Fruit fly (Drosophila melanogaster): ENCODE results near the gene mRpL22.

The mRpL22 gene

DNA sequence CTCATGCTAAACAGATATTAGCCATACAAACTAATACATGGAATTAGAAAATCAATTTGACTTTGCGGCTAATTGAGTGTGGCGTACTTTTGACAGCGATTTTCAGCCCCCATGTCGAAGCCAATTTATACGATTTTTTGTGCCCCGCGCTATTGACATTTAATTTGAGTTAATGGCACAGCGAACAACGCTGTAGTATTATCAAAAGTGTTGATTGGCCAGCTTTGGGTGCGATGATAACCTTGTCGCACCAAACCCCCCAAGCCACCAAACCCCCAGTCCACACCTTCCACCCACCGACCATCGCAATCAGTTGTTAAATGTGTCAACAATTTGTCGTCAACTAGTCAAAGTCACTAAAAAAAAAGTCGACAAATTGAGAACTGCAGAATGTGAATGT lies 34.4 kb upstream of the mRpL22 start (continued):
- TF ChIP-seq h (optimal IDR thresholded peaks at IDR 0.05) (no peak), org-1 (GFP tag; optimal IDR thresholded peaks at IDR 0.05) (no peak), CG4854 (GFP tag; optimal IDR thresholded peaks at IDR 0.05) (no peak), rib (GFP tag; IDR thresholded peaks at IDR 0.05) (no peak), CG31388 (GFP tag; optimal IDR thresholded peaks at IDR 0.05) (no peak), seq (GFP tag; IDR thresholded peaks at IDR 0.05) (no peak), cwo (GFP tag; optimal IDR thresholded peaks at IDR 0.05) (no peak), wdn (GFP tag; IDR thresholded peaks at IDR 0.05) (no peak), CG15601 (tag; optimal IDR thresholded peaks at IDR 0.05) (no peak), Nf-YC (tag; optimal IDR thresholded peaks at IDR 0.05) (peak; percentile 46), crol (GFP tag; IDR thresholded peaks at IDR 0.05) (peak; percentile 51), usp (GFP tag; optimal IDR thresholded peaks at IDR 0.05) (no peak), CG17385 (GFP tag; optimal IDR thresholded peaks at IDR 0.05) (no peak), CG18476 (GFP tag; optimal IDR thresholded peaks at IDR 0.05) (no peak), Dfd (GFP tag; optimal IDR thresholded peaks at IDR 0.05) (no peak), bbx (GFP tag; IDR thresholded peaks at IDR 0.05; ENCODE audit: partially characterized antibody) (no peak), ci (GFP tag; IDR thresholded peaks at IDR 0.05) (no peak), chinmo (GFP tag; IDR thresholded peaks at IDR 0.05; ENCODE audit: partially characterized antibody) (no peak), CG16813 (GFP tag; IDR thresholded peaks at IDR 0.05; ENCODE audit: partially characterized antibody) (no peak), CG2199 (GFP tag; IDR thresholded peaks at IDR 0.05) (0 out of 3 replicates have a peak, but pooled peaks have one; percentile 17), HHEX (GFP tag; optimal IDR thresholded peaks at IDR 0.05) (no peak), exex (tag; optimal IDR thresholded peaks at IDR 0.05) (peak; percentile 80), mirr (GFP tag; optimal IDR thresholded peaks at IDR 0.05) (peak; percentile 20), salm (tag; optimal IDR thresholded peaks at IDR 0.05) (no peak), CG7357 (GFP tag; IDR thresholded peaks at IDR 0.05) (no peak), grn (GFP tag; optimal IDR thresholded peaks at IDR 0.05) (no peak), dm (GFP tag; optimal IDR thresholded peaks at IDR 0.05) (no peak), otp (GFP tag; IDR thresholded peaks at IDR 0.05) (no peak), Dip3 (GFP tag; optimal IDR thresholded peaks at IDR 0.05) (no peak), z (GFP tag; IDR thresholded peaks at IDR 0.05) (no peak), CG8290 (GFP tag; optimal IDR thresholded peaks at IDR 0.05) (no peak), CG8290 (tag; optimal IDR thresholded peaks at IDR 0.05) (peak in 1 of 2 experiments; percentile 4), lab (GFP tag; optimal IDR thresholded peaks at IDR 0.05) (peak; percentile 3), Xbp1 (GFP tag; optimal IDR thresholded peaks at IDR 0.05) (no peak), cato (GFP tag; optimal IDR thresholded peaks at IDR 0.05; ENCODE audit: borderline replicate concordance) (no peak)

DNA sequence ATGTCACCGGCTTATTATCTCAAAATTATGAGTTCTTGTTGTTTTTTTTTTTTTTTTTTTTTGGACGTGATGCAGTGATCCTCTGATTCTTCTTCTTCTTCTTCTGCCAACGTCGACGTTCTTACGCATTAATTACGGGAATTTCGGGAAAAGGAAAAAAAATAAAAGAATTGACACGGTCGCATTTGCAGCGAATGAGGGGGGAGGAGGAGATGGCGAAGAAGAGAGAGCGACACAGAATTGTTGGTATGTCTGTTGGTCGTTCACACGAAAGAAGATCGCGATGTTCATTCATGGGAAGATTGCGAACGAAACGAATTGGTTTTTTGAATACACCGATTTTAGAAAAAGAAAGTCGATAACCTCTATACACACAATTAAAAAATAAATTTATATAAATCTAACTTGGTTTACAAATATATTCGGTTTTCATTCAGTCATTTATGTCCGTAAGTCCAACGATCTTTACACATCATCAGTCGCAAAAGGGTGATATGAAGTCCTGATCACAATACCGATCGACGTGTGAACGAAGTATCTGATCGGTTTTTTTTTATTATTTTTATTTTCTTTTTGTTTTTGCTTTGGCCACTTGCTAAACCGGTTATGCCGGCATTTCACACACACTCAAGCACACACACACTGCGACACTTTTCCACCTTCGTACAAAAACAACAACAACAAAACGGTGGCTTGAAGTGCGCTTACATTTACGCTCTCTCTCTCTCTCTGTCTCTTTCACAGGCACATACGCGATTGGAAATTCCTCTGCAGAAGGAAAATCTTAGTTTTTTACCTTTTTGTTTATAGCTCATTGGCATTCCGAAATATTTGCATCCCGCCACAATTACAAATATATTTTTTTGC lies 32.8 kb upstream of the mRpL22 start:
- no peak; the same call in 1 of the 2 replicates for TF ChIP-seq CG4404 (GFP tag; IDR thresholded peaks at IDR 0.05)
- TF ChIP-seq tap (tag; optimal IDR thresholded peaks at IDR 0.05), result peak; percentile 75
- TF ChIP-seq D19A (tag; optimal IDR thresholded peaks at IDR 0.05), result peak; percentile 80
- peak in 1 of 2 experiments; percentile 72 for TF ChIP-seq Eip74EF (GFP tag; optimal IDR thresholded peaks at IDR 0.05)
- TF ChIP-seq CG6254 (GFP tag; optimal IDR thresholded peaks at IDR 0.05), result peak; percentile 70
- peak; percentile 79 for TF ChIP-seq CG17361 (GFP tag; IDR thresholded peaks at IDR 0.05)
- TF ChIP-seq CG18262 (tag; optimal IDR thresholded peaks at IDR 0.05), result peak; percentile 87
- peak; percentile 38 for TF ChIP-seq CG6765 (GFP tag; optimal IDR thresholded peaks at IDR 0.05)
- no peak; the same call in 2 of the 3 replicates for TF ChIP-seq croc (GFP tag; conservative IDR thresholded peaks at IDR 0.05)
- TF ChIP-seq CG31365 (tag; optimal IDR thresholded peaks at IDR 0.05), result peak; percentile 9
- TF ChIP-seq CG12299 (tag; optimal IDR thresholded peaks at IDR 0.05), result peak; percentile 67
- TF ChIP-seq gt (GFP tag; IDR thresholded peaks at IDR 0.05), result no peak
- TF ChIP-seq grau (tag; optimal IDR thresholded peaks at IDR 0.05), result peak; percentile 81
- no peak for TF ChIP-seq Hr3 (GFP tag; optimal IDR thresholded peaks at IDR 0.05)
- 0 out of 2 replicates have a peak, but pooled peaks have one; percentile 16 for TF ChIP-seq Awh (GFP tag; IDR thresholded peaks at IDR 0.05)
- TF ChIP-seq gro (GFP tag; optimal IDR thresholded peaks at IDR 0.05), result peak; percentile 50
- peak; percentile 97 for TF ChIP-seq sqz (GFP tag; optimal IDR thresholded peaks at IDR 0.05)

Data from whole organism, embryonic.